Fruit fly (Drosophila melanogaster): ENCODE measurements around the gene CG46059.
A peak's percentile ranks its signal among the peaks of the same experiment; 100 is the strongest.

DNA sequence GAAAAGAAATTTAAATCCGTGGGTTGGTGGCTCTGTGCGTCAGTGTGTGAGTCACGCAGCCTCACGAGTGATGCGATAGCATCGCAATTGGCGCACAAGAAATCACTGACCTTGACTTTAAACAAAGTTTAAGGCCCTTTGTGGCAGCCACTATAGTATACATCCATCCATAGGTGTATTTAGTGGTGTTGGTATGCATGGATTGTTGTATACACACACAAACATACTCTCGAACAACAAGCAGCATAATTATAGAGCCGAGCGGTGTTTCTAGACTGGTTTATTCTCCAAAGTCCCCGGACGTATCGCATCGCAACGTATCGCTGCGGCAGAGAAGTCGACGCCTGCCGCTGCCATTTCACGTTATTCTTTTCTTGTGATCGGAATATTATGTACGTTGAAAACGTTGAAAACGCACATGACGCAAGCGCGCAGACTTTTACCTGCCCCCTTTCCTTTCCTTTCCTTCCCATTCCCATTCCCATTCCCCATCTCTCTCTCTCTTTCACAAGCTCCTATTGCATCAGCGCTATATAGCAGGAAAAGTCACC is 26.8 kb downstream of the CG46059 start:
- no peak for TF ChIP-seq Dfd (GFP tag; optimal IDR thresholded peaks at IDR 0.05)
- no peak for TF ChIP-seq brk (GFP tag; optimal IDR thresholded peaks at IDR 0.05)
- TF ChIP-seq Vsx2 (GFP tag; optimal IDR thresholded peaks at IDR 0.05; ENCODE audit: partially characterized antibody) = no peak
- TF ChIP-seq br (GFP tag; optimal IDR thresholded peaks at IDR 0.05) = no peak
- TF ChIP-seq Hr83 (GFP tag; optimal IDR thresholded peaks at IDR 0.05; ENCODE audit: poor library complexity, severe bottlenecking) = peak; percentile 35
- no peak for TF ChIP-seq fru (GFP tag; optimal IDR thresholded peaks at IDR 0.05)
- TF ChIP-seq jim (GFP tag; optimal IDR thresholded peaks at IDR 0.05) = no peak
- TF ChIP-seq CG32264 (GFP tag; optimal IDR thresholded peaks at IDR 0.05) = no peak
- no peak for TF ChIP-seq sage (GFP tag; optimal IDR thresholded peaks at IDR 0.05)
- no peak for TF ChIP-seq Hnf4 (GFP tag; optimal IDR thresholded peaks at IDR 0.05)
- no peak for TF ChIP-seq N (GFP tag; optimal IDR thresholded peaks at IDR 0.05)
- no peak for TF ChIP-seq Myc (optimal IDR thresholded peaks at IDR 0.05)

Data from whole organism, wandering third instar larva.